Fruit fly (Drosophila melanogaster): ENCODE results near the gene Smg6.

Smg6 gene

dm6 chr3R:25049742-25050517 is 16.7 kb upstream of the Smg6 start (continued):
- no peak for TF ChIP-seq otp (GFP tag; IDR thresholded peaks at IDR 0.05)
- peak; percentile 70 for TF ChIP-seq kni (GFP tag; optimal IDR thresholded peaks at IDR 0.05)
- TF ChIP-seq CG6854 (GFP tag; optimal IDR thresholded peaks at IDR 0.05) = peak; percentile 10
- peak; percentile 75 for TF ChIP-seq HmgZ (tag; optimal IDR thresholded peaks at IDR 0.05)
- peak; percentile 3 for TF ChIP-seq CG2202 (tag; optimal IDR thresholded peaks at IDR 0.05)
- peak; percentile 55 for TF ChIP-seq Hand (GFP tag; optimal IDR thresholded peaks at IDR 0.05)
- peak; percentile 14 for TF ChIP-seq Fer2 (tag; optimal IDR thresholded peaks at IDR 0.05)
- no peak for TF ChIP-seq Chrac-16 (GFP tag; optimal IDR thresholded peaks at IDR 0.05)
- peak in 1 of 2 experiments; percentile 35 for TF ChIP-seq Eip74EF (GFP tag; optimal IDR thresholded peaks at IDR 0.05)
- peak in 1 of 2 experiments; percentile 47 for TF ChIP-seq tll (GFP tag; optimal IDR thresholded peaks at IDR 0.05)
- peak; percentile 9 for TF ChIP-seq Myb (GFP tag; optimal IDR thresholded peaks at IDR 0.05)
- peak; percentile 55 for TF ChIP-seq grn (GFP tag; optimal IDR thresholded peaks at IDR 0.05)
- TF ChIP-seq abd-A (tag; optimal IDR thresholded peaks at IDR 0.05) = peak; percentile 80
- no peak for TF ChIP-seq CG10321 (GFP tag; IDR thresholded peaks at IDR 0.05)
- TF ChIP-seq Pdp1 (GFP tag; optimal IDR thresholded peaks at IDR 0.05) = peak in 1 of 2 experiments; percentile 54
- no peak for TF ChIP-seq Awh (GFP tag; IDR thresholded peaks at IDR 0.05)
- peak; percentile 8 for TF ChIP-seq CG12219 (GFP tag; optimal IDR thresholded peaks at IDR 0.05)
- no peak for TF ChIP-seq jigr1 (GFP tag; IDR thresholded peaks at IDR 0.05)
- TF ChIP-seq CG7271 (tag; optimal IDR thresholded peaks at IDR 0.05) = peak; percentile 55
- TF ChIP-seq zf30C (GFP tag; optimal IDR thresholded peaks at IDR 0.05) = peak; percentile 11
- no peak for TF ChIP-seq CG15696 (tag; optimal IDR thresholded peaks at IDR 0.05)
- no peak for TF ChIP-seq ci (GFP tag; IDR thresholded peaks at IDR 0.05)
- TF ChIP-seq CG10543 (GFP tag; optimal IDR thresholded peaks at IDR 0.05) = peak; percentile 91
- peak; percentile 49 for TF ChIP-seq cwo (GFP tag; optimal IDR thresholded peaks at IDR 0.05)
- no peak for TF ChIP-seq CG8765 (GFP tag; IDR thresholded peaks at IDR 0.05)
- peak; percentile 61 for TF ChIP-seq BtbVII (GFP tag; optimal IDR thresholded peaks at IDR 0.05)
- TF ChIP-seq CG12769 (tag; optimal IDR thresholded peaks at IDR 0.05) = peak; percentile 73
- peak; percentile 70 for TF ChIP-seq Fer1 (GFP tag; optimal IDR thresholded peaks at IDR 0.05)
- TF ChIP-seq MESR4 (GFP tag; optimal IDR thresholded peaks at IDR 0.05) = peak; percentile 56
- no peak for TF ChIP-seq fd96Cb (tag; optimal IDR thresholded peaks at IDR 0.05)
- peak; percentile 18 for TF ChIP-seq CG18262 (tag; optimal IDR thresholded peaks at IDR 0.05)
- no peak for TF ChIP-seq Oli (tag; optimal IDR thresholded peaks at IDR 0.05)
- TF ChIP-seq CG8924 (tag; optimal IDR thresholded peaks at IDR 0.05) = peak; percentile 67
- TF ChIP-seq CG12659 (GFP tag; optimal IDR thresholded peaks at IDR 0.05) = peak; percentile 34
- TF ChIP-seq CG32772 (GFP tag; IDR thresholded peaks at IDR 0.05) = no peak
- TF ChIP-seq br (optimal IDR thresholded peaks at IDR 0.05) = no peak
- no peak for TF ChIP-seq CG32767 (GFP tag; IDR thresholded peaks at IDR 0.05)
- TF ChIP-seq Abd-B (GFP tag; optimal IDR thresholded peaks at IDR 0.05) = no peak
- no peak for TF ChIP-seq CG6813 (GFP tag; optimal IDR thresholded peaks at IDR 0.05)
- no peak for TF ChIP-seq vvl (GFP tag; IDR thresholded peaks at IDR 0.05)
- peak; percentile 46 for TF ChIP-seq Sry-δ (GFP tag; optimal IDR thresholded peaks at IDR 0.05)
- TF ChIP-seq CG5180 (GFP tag; optimal IDR thresholded peaks at IDR 0.05) = peak; percentile 86
- no peak for TF ChIP-seq knrl (GFP tag; IDR thresholded peaks at IDR 0.05; ENCODE audit: partially characterized antibody)
- peak; percentile 48 for TF ChIP-seq trem (tag; optimal IDR thresholded peaks at IDR 0.05)
- peak; percentile 8 for TF ChIP-seq CG1603 (tag; optimal IDR thresholded peaks at IDR 0.05)
- TF ChIP-seq sd (tag; optimal IDR thresholded peaks at IDR 0.05) = peak; percentile 58
- TF ChIP-seq sens (GFP tag) = peak; percentile 62
- TF ChIP-seq yki (optimal IDR thresholded peaks at IDR 0.05) = no peak

Data from whole organism, embryonic.